Fruit fly (Drosophila melanogaster): ENCODE data around the gene H2.0.

DNA sequence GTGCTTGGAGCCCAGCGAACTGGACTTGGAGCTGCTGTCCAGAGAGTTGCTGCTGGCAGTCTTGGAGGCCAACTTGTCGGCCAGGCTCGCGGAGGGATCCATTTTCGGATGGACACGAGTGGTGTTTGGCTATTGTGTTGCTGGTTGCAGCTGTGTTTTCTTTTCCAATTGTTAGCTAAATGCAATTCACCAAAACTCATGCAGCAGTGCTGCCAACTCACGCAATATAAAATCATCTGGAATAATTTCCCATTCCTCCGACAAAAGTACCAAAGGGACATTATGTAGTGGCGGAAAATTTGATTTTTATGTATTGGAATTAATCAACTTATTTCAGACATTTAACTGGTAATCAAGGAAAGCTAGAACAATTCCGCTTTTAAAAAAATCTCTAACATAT lies 17.5 kb upstream of the H2.0 start, which contains the start of gene mtm:
- TF ChIP-seq fd96Ca (GFP tag; IDR thresholded peaks at IDR 0.05) (no peak), CG14655 (GFP tag; optimal IDR thresholded peaks at IDR 0.05) (no peak), D1 (tag; optimal IDR thresholded peaks at IDR 0.05) (no peak), Pif1B (GFP tag; optimal IDR thresholded peaks at IDR 0.05) (no peak), CG32121 (GFP tag; IDR thresholded peaks at IDR 0.05) (no peak), CG9948 (tag; optimal IDR thresholded peaks at IDR 0.05) (no peak), CG8159 (tag; optimal IDR thresholded peaks at IDR 0.05) (no peak), CG13204 (GFP tag; optimal IDR thresholded peaks at IDR 0.05) (no peak), gl (tag; optimal IDR thresholded peaks at IDR 0.05) (no peak), CG17806 (tag; optimal IDR thresholded peaks at IDR 0.05) (no peak), EcR (GFP tag; optimal IDR thresholded peaks at IDR 0.05) (no peak), CG8301 (tag; optimal IDR thresholded peaks at IDR 0.05) (no peak)
